Fruit fly (Drosophila melanogaster): ENCODE measurements around the gene lush.
A peak's percentile ranks its signal among the peaks of the same experiment; 100 is the strongest.

Gene lush

DNA sequence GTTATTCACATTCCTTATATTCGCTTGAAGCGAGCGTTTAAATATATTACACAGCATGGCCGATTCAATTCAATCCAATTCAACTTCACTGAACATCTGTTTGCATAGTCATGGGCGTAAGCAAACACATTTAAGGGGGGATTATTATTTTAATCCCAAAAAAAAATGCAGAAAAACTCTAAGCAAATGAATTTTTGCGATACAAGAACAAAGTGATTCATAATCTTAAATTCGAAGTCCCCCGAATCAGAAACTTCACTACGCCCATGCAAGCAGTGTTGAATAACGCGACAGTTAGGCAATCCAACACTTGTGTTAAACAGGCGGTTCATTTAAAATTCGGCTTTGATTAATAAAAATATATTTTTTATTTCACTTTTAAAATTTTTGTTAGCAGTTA, 15.5 kb downstream of the lush start, which contains the start of gene CG14100 (continued):
- TF ChIP-seq CG32532 (GFP tag; IDR thresholded peaks at IDR 0.05) (peak; percentile 100), CG17361 (GFP tag; IDR thresholded peaks at IDR 0.05) (peak; percentile 100), CG30020 (tag; optimal IDR thresholded peaks at IDR 0.05) (peak; percentile 94), CG11695 (GFP tag; IDR thresholded peaks at IDR 0.05) (peak; percentile 100), sna (GFP tag; IDR thresholded peaks at IDR 0.05; ENCODE audit: partially characterized antibody) (no peak), stc (GFP tag; IDR thresholded peaks at IDR 0.05) (peak; percentile 100), Pdp1 (GFP tag; optimal IDR thresholded peaks at IDR 0.05) (peak; percentile 100), Kr (GFP tag; optimal IDR thresholded peaks at IDR 0.05) (peak; percentile 99), Rfx (GFP tag; IDR thresholded peaks at IDR 0.05) (peak; percentile 100), CG31441 (GFP tag; IDR thresholded peaks at IDR 0.05) (peak; percentile 100), CG4424 (GFP tag; optimal IDR thresholded peaks at IDR 0.05) (peak; percentile 100), BtbVII (GFP tag; optimal IDR thresholded peaks at IDR 0.05) (peak; percentile 100), Hr51 (GFP tag; optimal IDR thresholded peaks at IDR 0.05) (peak; percentile 100), odd (GFP tag; optimal IDR thresholded peaks at IDR 0.05) (peak; percentile 100), Asciz (GFP tag; optimal IDR thresholded peaks at IDR 0.05) (peak; percentile 100), toy (GFP tag; IDR thresholded peaks at IDR 0.05) (peak; percentile 100), lilli (GFP tag; optimal IDR thresholded peaks at IDR 0.05) (peak; percentile 100), z (GFP tag; IDR thresholded peaks at IDR 0.05) (peak; percentile 92), ssp (GFP tag; IDR thresholded peaks at IDR 0.05) (peak; percentile 99), Atf6 (GFP tag; IDR thresholded peaks at IDR 0.05) (peak; percentile 100), ato (GFP tag; IDR thresholded peaks at IDR 0.05; ENCODE audit: partially characterized antibody) (no peak), CG10654 (GFP tag; optimal IDR thresholded peaks at IDR 0.05) (peak; percentile 100), trh (GFP tag; optimal IDR thresholded peaks at IDR 0.05) (peak; percentile 100), D19B (GFP tag; optimal IDR thresholded peaks at IDR 0.05) (peak; percentile 99), HLH4C (GFP tag; IDR thresholded peaks at IDR 0.05; ENCODE audit: partially characterized antibody) (no peak), CG15073 (GFP tag; optimal IDR thresholded peaks at IDR 0.05) (peak; percentile 97), Atf3 (GFP tag; optimal IDR thresholded peaks at IDR 0.05) (peak; percentile 100), Opbp (GFP tag; IDR thresholded peaks at IDR 0.05; ENCODE audit: partially characterized antibody) (peak; percentile 76; the same call in 2 of the 3 replicates), slp2 (GFP tag; optimal IDR thresholded peaks at IDR 0.05) (peak; percentile 100), CG11560 (tag; IDR thresholded peaks at IDR 0.05) (peak; percentile 98), Drgx (GFP tag; IDR thresholded peaks at IDR 0.05) (peak; percentile 100), CG6854 (GFP tag; optimal IDR thresholded peaks at IDR 0.05) (peak; percentile 100), CG4707 (GFP tag; optimal IDR thresholded peaks at IDR 0.05) (peak; percentile 100), CG2116 (GFP tag; optimal IDR thresholded peaks at IDR 0.05) (peak; percentile 95), CG4360 (GFP tag; IDR thresholded peaks at IDR 0.05) (peak; percentile 98), dmrt99B (tag; optimal IDR thresholded peaks at IDR 0.05) (peak; percentile 100), Six4 (GFP tag; optimal IDR thresholded peaks at IDR 0.05) (peak; percentile 100), CG7987 (GFP tag; optimal IDR thresholded peaks at IDR 0.05) (peak; percentile 100), cas (GFP tag; IDR thresholded peaks at IDR 0.05) (peak; percentile 100), CG1024 (GFP tag; IDR thresholded peaks at IDR 0.05) (peak; percentile 100), CG12299 (tag; optimal IDR thresholded peaks at IDR 0.05) (peak; percentile 100), pan (optimal IDR thresholded peaks at IDR 0.05) (no peak), pan (GFP tag; optimal IDR thresholded peaks at IDR 0.05 in 1 of 2, IDR thresholded peaks at IDR 0.05 in 1 of 2) (peak in 1 of 2 experiments; percentile 100), CG9609 (GFP tag; optimal IDR thresholded peaks at IDR 0.05) (peak; percentile 100), Aef1 (GFP tag; IDR thresholded peaks at IDR 0.05) (peak; percentile 100), onecut (GFP tag; IDR thresholded peaks at IDR 0.05) (peak; percentile 100), Sry-β (GFP tag; optimal IDR thresholded peaks at IDR 0.05) (peak; percentile 87), Dfd (GFP tag; optimal IDR thresholded peaks at IDR 0.05) (peak in 1 of 2 experiments; percentile 94), YL-1 (GFP tag; optimal IDR thresholded peaks at IDR 0.05) (peak; percentile 100), E2f2 (GFP tag; IDR thresholded peaks at IDR 0.05) (peak; percentile 100), disco-r (GFP tag; optimal IDR thresholded peaks at IDR 0.05) (peak; percentile 100)
